Fruit fly (Drosophila melanogaster) whole organism, embryonic: Measurements from ENCODE around the gene CG11550.
A peak's percentile ranks its signal among the peaks of the same experiment; 100 is the strongest.

ENCODE experiments used
- Bgb ChIP-seq: fragments of 200-800 bp; sonication (Bioruptor generic); IDR thresholded peaks from 2 replicates; pipeline ENCODE4 v1.3.6; 2022; ENCODE audit warnings: missing biosample characterization, missing genetic modification characterization; ENCODE audit not compliant: partially characterized antibody
- CG10366 ChIP-seq: fragments of 200-800 bp; sonication (Bioruptor generic); IDR thresholded peaks from 2 replicates; pipeline ENCODE4 v1.3.6; 2022; ENCODE audit warnings: missing biosample characterization, missing genetic modification characterization
- CG11560 ChIP-seq: fragments of 200-800 bp; sonication (Bioruptor generic); IDR thresholded peaks from 3 replicates; pipeline ENCODE4 v1.3.6; 2022; ENCODE audit warnings: missing biosample characterization, missing genetic modification characterization
- CG11696 ChIP-seq: fragments of 200-800 bp; sonication (Bioruptor generic); IDR thresholded peaks from 2 replicates; pipeline ENCODE4 v1.3.6; 2022; ENCODE audit warnings: missing biosample characterization, missing genetic modification characterization
- CG12071 ChIP-seq: fragments of 200-800 bp; sonication (Bioruptor generic); optimal IDR thresholded peaks from 3 replicates; lab custom pipeline; 2018; ENCODE audit warnings: missing biosample characterization, mild to moderate bottlenecking, missing genetic modification characterization
- CG12155 ChIP-seq: fragments of 200-800 bp; sonication (Bioruptor generic); optimal IDR thresholded peaks from 3 replicates; lab custom pipeline; 2016; ENCODE audit warnings: missing biosample characterization, missing genetic modification characterization
- CG12659 ChIP-seq: fragments of 200-800 bp; sonication (Bioruptor generic); optimal IDR thresholded peaks from 3 replicates; lab custom pipeline; 2017; ENCODE audit warnings: mild to moderate bottlenecking, missing biosample characterization, missing genetic modification reagents, missing genetic modification characterization
- CG13296 ChIP-seq: fragments of 200-800 bp; sonication (Bioruptor generic); optimal IDR thresholded peaks from 3 replicates; lab custom pipeline; 2018; ENCODE audit warnings: missing biosample characterization, mild to moderate bottlenecking, missing genetic modification characterization
- CG13894 ChIP-seq: fragments of 200-800 bp; sonication (Bioruptor generic); optimal IDR thresholded peaks from 3 replicates; lab custom pipeline; 2018; ENCODE audit warnings: missing biosample characterization, mild to moderate bottlenecking, missing genetic modification characterization, moderate library complexity
- CG14050 ChIP-seq: fragments of 200-800 bp; sonication (Bioruptor generic); IDR thresholded peaks from 3 replicates; pipeline ENCODE4 v1.3.6; 2022; ENCODE audit warnings: missing biosample characterization, missing genetic modification characterization
- CG16863 ChIP-seq: fragments of 200-800 bp; sonication (Bioruptor generic); optimal IDR thresholded peaks from 3 replicates; lab custom pipeline; 2016; ENCODE audit warnings: missing biosample characterization, missing genetic modification characterization
- CG1792 ChIP-seq: fragments of 200-800 bp; sonication (Bioruptor generic); optimal IDR thresholded peaks from 2 replicates; lab custom pipeline; 2016; ENCODE audit warnings: missing biosample characterization, missing genetic modification characterization
- CG18011 ChIP-seq: fragments of 200-800 bp; sonication (Bioruptor generic); optimal IDR thresholded peaks from 2 replicates; lab custom pipeline; 2017; ENCODE audit warnings: missing biosample characterization, missing genetic modification characterization, mild to moderate bottlenecking, moderate library complexity, missing genotype
- CG2199 ChIP-seq: fragments of 200-800 bp; sonication (Bioruptor generic); IDR thresholded peaks from 3 replicates; pipeline ENCODE4 v1.3.6; 2022; ENCODE audit warnings: missing biosample characterization, missing genetic modification characterization
- CG30431 ChIP-seq: fragments of 200-800 bp; sonication (Bioruptor generic); optimal IDR thresholded peaks from 2 replicates; lab custom pipeline; 2017; ENCODE audit warnings: missing biosample characterization, missing genetic modification characterization
- CG31224 ChIP-seq: fragments of 200-800 bp; sonication (Bioruptor generic); IDR thresholded peaks from 2 replicates; pipeline ENCODE4 v1.3.6; 2022; ENCODE audit warnings: missing biosample characterization, missing genetic modification characterization
- CG32767 ChIP-seq: fragments of 200-800 bp; sonication (Bioruptor generic); IDR thresholded peaks from 2 replicates; pipeline ENCODE4 v1.3.6; 2022; ENCODE audit warnings: missing biosample characterization, missing genetic modification characterization
- CG3847 ChIP-seq: fragments of 200-800 bp; sonication (Bioruptor generic); IDR thresholded peaks from 2 replicates; pipeline ENCODE4 v1.3.6; 2022; ENCODE audit warnings: missing biosample characterization, missing genetic modification characterization
- CG42726 ChIP-seq: fragments of 200-800 bp; sonication (Bioruptor generic); IDR thresholded peaks from 2 replicates; pipeline ENCODE4 v1.3.6; 2022; ENCODE audit warnings: missing biosample characterization, missing genetic modification characterization; ENCODE audit not compliant: partially characterized antibody
- CG43689 ChIP-seq: fragments of 200-800 bp; sonication (Bioruptor generic); IDR thresholded peaks from 2 replicates; pipeline ENCODE4 v1.3.6; 2022; ENCODE audit warnings: missing biosample characterization, missing genetic modification characterization
- CG7357 ChIP-seq: fragments of 200-800 bp; sonication (Bioruptor generic); IDR thresholded peaks from 3 replicates; pipeline ENCODE4 v1.3.6; 2022; ENCODE audit warnings: missing biosample characterization, missing genetic modification characterization
- CkIIα-i1 ChIP-seq: fragments of 200-800 bp; sonication (Bioruptor generic); IDR thresholded peaks from 2 replicates; pipeline ENCODE4 v1.3.6; 2022; ENCODE audit warnings: missing biosample characterization, missing genetic modification characterization
- Dip3 ChIP-seq: fragments of 200-800 bp; sonication (Bioruptor generic); optimal IDR thresholded peaks from 3 replicates; lab custom pipeline; 2016; ENCODE audit warnings: missing biosample characterization, missing genetic modification characterization
- E2f1 ChIP-seq: fragments of 200-800 bp; sonication (Bioruptor generic); IDR thresholded peaks from 2 replicates; pipeline ENCODE4 v1.3.6; 2022; ENCODE audit warnings: missing biosample characterization, missing genetic modification characterization
- Ets65A ChIP-seq: fragments of 200-800 bp; sonication (Bioruptor generic); peaks from one replicate; lab custom pipeline; 2016; ENCODE audit warnings: missing biosample characterization, missing genetic modification characterization
- Gsc ChIP-seq: fragments of 200-800 bp; sonication (Bioruptor generic); IDR thresholded peaks from 2 replicates; pipeline ENCODE4 v1.3.6; 2022; ENCODE audit warnings: missing biosample characterization, missing genetic modification characterization
- HmgD ChIP-seq: fragments of 200-800 bp; sonication (Bioruptor generic); optimal IDR thresholded peaks from 3 replicates; lab custom pipeline; 2016; ENCODE audit warnings: missing biosample characterization, missing genetic modification characterization
- Mad ChIP-seq: fragments of 200-800 bp; sonication (Bioruptor generic); optimal IDR thresholded peaks from 2 replicates; lab custom pipeline; 2016; ENCODE audit warnings: missing biosample characterization, missing genetic modification characterization
- Opbp ChIP-seq: fragments of 200-800 bp; sonication (Bioruptor generic); IDR thresholded peaks from 3 replicates; pipeline ENCODE4 v1.3.6; 2022; ENCODE audit warnings: missing biosample characterization, missing genetic modification characterization; ENCODE audit not compliant: partially characterized antibody
- Sox100B ChIP-seq: fragments of 200-800 bp; sonication (Bioruptor generic); optimal IDR thresholded peaks from 3 replicates; lab custom pipeline; 2018; ENCODE audit warnings: missing biosample characterization, mild to moderate bottlenecking, missing genetic modification characterization
- Sox102F ChIP-seq: fragments of 200-800 bp; sonication (Bioruptor generic); optimal IDR thresholded peaks from 2 replicates; lab custom pipeline; 2018; ENCODE audit warnings: missing biosample characterization, mild to moderate bottlenecking, missing genetic modification characterization, moderate library complexity
- aop ChIP-seq: fragments of 200-800 bp; sonication (Bioruptor generic); IDR thresholded peaks from 2 replicates; pipeline ENCODE4 v1.3.6; 2022; ENCODE audit warnings: missing biosample characterization, missing genetic modification characterization
- ap ChIP-seq: fragments of 200-800 bp; sonication (Bioruptor generic); IDR thresholded peaks from 2 replicates; pipeline ENCODE4 v1.3.6; 2022; ENCODE audit warnings: missing biosample characterization, missing genetic modification characterization
- az2 ChIP-seq: fragments of 200-800 bp; sonication (Bioruptor generic); optimal IDR thresholded peaks from 3 replicates; lab custom pipeline; 2016; ENCODE audit warnings: missing biosample characterization, missing genetic modification characterization
- cato ChIP-seq: fragments of 200-800 bp; sonication (Bioruptor generic); optimal IDR thresholded peaks from 2 replicates; lab custom pipeline; 2016; ENCODE audit warnings: missing biosample characterization, missing genetic modification characterization, borderline replicate concordance
- corto ChIP-seq: fragments of 200-800 bp; sonication (Bioruptor generic); optimal IDR thresholded peaks from 2 replicates; lab custom pipeline; 2016; ENCODE audit warnings: missing biosample characterization, mild to moderate bottlenecking, missing genetic modification characterization, moderate library complexity
- crp ChIP-seq, 2 experiments: fragments of 200-800 bp; sonication (Bioruptor generic); optimal IDR thresholded peaks; 2 replicates in 1 of 2; 3 replicates in 1 of 2; lab custom pipeline; 2017; ENCODE audit warnings: missing biosample characterization in 2 of 2, missing genetic modification characterization in 2 of 2, mild to moderate bottlenecking in 1 of 2, moderate library complexity in 1 of 2
- h ChIP-seq: fragments of >200 bp; optimal IDR thresholded peaks from 2 replicates; lab custom pipeline; 2017
- knrl ChIP-seq: fragments of 200-800 bp; sonication (Bioruptor generic); IDR thresholded peaks from 3 replicates; pipeline ENCODE4 v1.3.6; 2022; ENCODE audit warnings: missing biosample characterization, missing genetic modification characterization; ENCODE audit not compliant: partially characterized antibody
- mam ChIP-seq: fragments of 200-800 bp; sonication (Bioruptor generic); optimal IDR thresholded peaks from 3 replicates; lab custom pipeline; 2016; ENCODE audit warnings: missing biosample characterization, missing genetic modification characterization
- nau ChIP-seq: fragments of 200-800 bp; sonication (Bioruptor generic); optimal IDR thresholded peaks from 3 replicates; lab custom pipeline; 2017; ENCODE audit warnings: missing biosample characterization, mild to moderate bottlenecking, missing genetic modification characterization, missing genetic modification reagents
- pita ChIP-seq: fragments of 200-800 bp; sonication (Bioruptor generic); optimal IDR thresholded peaks from 2 replicates; lab custom pipeline; 2017; ENCODE audit warnings: missing biosample characterization, mild to moderate bottlenecking, missing genetic modification characterization
- pros ChIP-seq: fragments of 200-800 bp; sonication (Bioruptor generic); optimal IDR thresholded peaks from 3 replicates; lab custom pipeline; 2019; ENCODE audit warnings: missing biosample characterization, mild to moderate bottlenecking, missing genetic modification characterization, moderate library complexity
- rib ChIP-seq: fragments of 200-800 bp; sonication (Bioruptor generic); IDR thresholded peaks from 2 replicates; pipeline ENCODE4 v1.3.6; 2022; ENCODE audit warnings: missing biosample characterization, missing genetic modification characterization
- schlank ChIP-seq: fragments of 200-800 bp; sonication (Bioruptor generic); optimal IDR thresholded peaks from 2 replicates; lab custom pipeline; 2018; ENCODE audit warnings: missing biosample characterization, mild to moderate bottlenecking, missing genetic modification characterization
- sim ChIP-seq: fragments of 200-800 bp; sonication (Bioruptor generic); IDR thresholded peaks from 2 replicates; pipeline ENCODE4 v1.3.6; 2022; ENCODE audit warnings: missing biosample characterization, missing genetic modification characterization
- sna ChIP-seq: fragments of 200-800 bp; sonication (Bioruptor generic); IDR thresholded peaks from 2 replicates; pipeline ENCODE4 v1.3.6; 2022; ENCODE audit warnings: missing biosample characterization, missing genetic modification characterization; ENCODE audit not compliant: partially characterized antibody
- twi ChIP-seq: fragments of 200-800 bp; optimal IDR thresholded peaks from 2 replicates; lab custom pipeline; 2019; ENCODE audit warnings: missing biosample characterization, mild to moderate bottlenecking, missing genetic modification characterization, moderate library complexity
- vnd ChIP-seq: fragments of 200-800 bp; sonication (Bioruptor generic); IDR thresholded peaks from 3 replicates; pipeline ENCODE4 v1.3.6; 2022; ENCODE audit warnings: missing biosample characterization, missing genetic modification characterization; ENCODE audit not compliant: partially characterized antibody
- z ChIP-seq: fragments of 200-800 bp; sonication (Bioruptor generic); IDR thresholded peaks from 3 replicates; pipeline ENCODE4 v1.3.6; 2022; ENCODE audit warnings: missing biosample characterization, missing genetic modification characterization
- zf30C ChIP-seq: fragments of 200-800 bp; sonication (Bioruptor generic); optimal IDR thresholded peaks from 3 replicates; lab custom pipeline; 2018; ENCODE audit warnings: missing biosample characterization, mild to moderate bottlenecking, missing genetic modification characterization
- zfh2 ChIP-seq: fragments of 200-800 bp; sonication (Bioruptor generic); optimal IDR thresholded peaks from 2 replicates; lab custom pipeline; 2016; ENCODE audit warnings: missing biosample characterization, missing genetic modification characterization

The CG11550 gene

dm6 chr3R:31630376-31630775 is 49.3 kb downstream of the CG11550 start (continued):
- TF ChIP-seq CG30431 (no peak), CG12071 (GFP tag; lab: Kevin White, UChicago) (no peak), CG12659 (GFP tag; lab: Kevin White, UChicago) (no peak), CG1792 (GFP tag; lab: Kevin White, UChicago) (no peak), cato (GFP tag; lab: Kevin White, UChicago) (no peak), CG16863 (GFP tag; lab: Kevin White, UChicago) (no peak), CG42726 (GFP tag; lab: Robert Waterston, UW) (no peak), knrl (GFP tag; lab: Robert Waterston, UW) (no peak), schlank (tag; lab: Kevin White, UChicago) (no peak), CG32767 (GFP tag; lab: Robert Waterston, UW) (no peak), sna (GFP tag; lab: Robert Waterston, UW) (no peak), z (GFP tag; lab: Robert Waterston, UW) (no peak), E2f1 (GFP tag; lab: Robert Waterston, UW) (no peak), CG7357 (no peak), zfh2 (no peak), corto (no peak), zf30C (no peak), CG14050 (no peak), Sox102F (GFP tag; lab: Kevin White, UChicago) (no peak), Gsc (no peak), ap (GFP tag; lab: Robert Waterston, UW) (no peak), CG11696 (no peak), az2 (GFP tag; lab: Kevin White, UChicago) (no peak), CkIIα-i1 (no peak), h (lab: Kevin White, UChicago) (no peak), CG2199 (GFP tag; lab: Robert Waterston, UW) (no peak), CG10366 (peak; percentile 30; the same call in 1 of the 2 replicates), Sox100B (GFP tag; lab: Kevin White, UChicago) (no peak), CG13894 (tag; lab: Kevin White, UChicago) (peak; percentile 1), mam (GFP tag; lab: Kevin White, UChicago) (peak; percentile 36), CG3847 (GFP tag; lab: Robert Waterston, UW) (peak; percentile 42; the same call in 1 of the 2 replicates), CG11560 (tag; lab: Robert Waterston, UW) (0 out of 3 replicates have a peak, but pooled peaks have one; percentile 24), CG13296 (GFP tag; lab: Kevin White, UChicago) (no peak), HmgD (GFP tag; lab: Kevin White, UChicago) (no peak), Dip3 (peak; percentile 11), rib (no peak), CG31224 (GFP tag; lab: Robert Waterston, UW) (no peak), CG12155 (GFP tag; lab: Kevin White, UChicago) (peak; percentile 2), aop (no peak), pros (GFP tag; lab: Kevin White, UChicago) (no peak), twi (no peak), Ets65A (GFP tag; lab: Kevin White, UChicago) (peak; percentile 42), Opbp (GFP tag; lab: Robert Waterston, UW) (no peak), pita (GFP tag; lab: Kevin White, UChicago) (no peak), Bgb (no peak), nau (GFP tag; lab: Kevin White, UChicago) (no peak), CG18011 (GFP tag; lab: Kevin White, UChicago) (no peak), crp (GFP tag; optimal IDR thresholded peaks at IDR 0.05; lab: Kevin White, UChicago) (no peak), CG43689 (GFP tag; lab: Robert Waterston, UW) (no peak), sim (GFP tag; lab: Robert Waterston, UW) (no peak), Mad (GFP tag; lab: Kevin White, UChicago) (no peak), vnd (GFP tag; lab: Robert Waterston, UW) (no peak)
